Fruit fly (Drosophila melanogaster) whole organism, embryonic: Measurements from ENCODE around the gene CG16959.

Experiments used
- Abd-B ChIP-seq: fragments of 200-800 bp; sonication (Bioruptor generic); optimal IDR thresholded peaks from 2 replicates; lab custom pipeline; 2018; ENCODE audit warnings: missing biosample characterization, mild to moderate bottlenecking, missing genetic modification characterization, moderate library complexity
- Asciz ChIP-seq: fragments of 200-800 bp; sonication (Bioruptor generic); optimal IDR thresholded peaks from 2 replicates; lab custom pipeline; 2017; ENCODE audit warnings: missing biosample characterization, mild to moderate bottlenecking, missing genetic modification characterization, missing genetic modification reagents
- B-H2 ChIP-seq: fragments of 200-800 bp; sonication (Bioruptor generic); optimal IDR thresholded peaks from 2 replicates; lab custom pipeline; 2018; ENCODE audit warnings: missing biosample characterization, mild to moderate bottlenecking, missing genetic modification characterization
- CG12236 ChIP-seq: fragments of 200-800 bp; sonication (Bioruptor generic); optimal IDR thresholded peaks from 2 replicates; lab custom pipeline; 2016; ENCODE audit warnings: missing biosample characterization, missing genetic modification characterization
- CG13123 ChIP-seq: fragments of 200-800 bp; sonication (Bioruptor generic); optimal IDR thresholded peaks from 2 replicates; lab custom pipeline; 2016; ENCODE audit warnings: missing biosample characterization, missing genetic modification characterization
- CG13287 ChIP-seq: fragments of 200-800 bp; sonication (Bioruptor generic); IDR thresholded peaks from 2 replicates; pipeline ENCODE4 v1.3.6; 2022; ENCODE audit warnings: missing biosample characterization, missing genetic modification characterization; ENCODE audit not compliant: partially characterized antibody
- CG15073 ChIP-seq: fragments of 200-800 bp; sonication (Bioruptor generic); optimal IDR thresholded peaks from 2 replicates; lab custom pipeline; 2016; ENCODE audit warnings: missing biosample characterization, missing genetic modification characterization
- CG16813 ChIP-seq: fragments of 200-800 bp; sonication (Bioruptor generic); IDR thresholded peaks from 3 replicates; pipeline ENCODE4 v1.3.6; 2022; ENCODE audit warnings: missing biosample characterization, missing genetic modification characterization; ENCODE audit not compliant: partially characterized antibody
- CG17328 ChIP-seq: fragments of 200-800 bp; sonication (Bioruptor generic); IDR thresholded peaks from 2 replicates; pipeline ENCODE4 v1.3.6; 2022; ENCODE audit warnings: missing biosample characterization, missing genetic modification characterization
- CG2202 ChIP-seq: fragments of 200-800 bp; sonication (Bioruptor generic); optimal IDR thresholded peaks from 2 replicates; lab custom pipeline; 2018; ENCODE audit warnings: missing biosample characterization, mild to moderate bottlenecking, missing genetic modification characterization
- CG31365 ChIP-seq: fragments of 200-800 bp; sonication (Bioruptor generic); optimal IDR thresholded peaks from 2 replicates; lab custom pipeline; 2018; ENCODE audit warnings: missing biosample characterization, mild to moderate bottlenecking, missing genetic modification characterization
- CG31388 ChIP-seq: fragments of 200-800 bp; sonication (Bioruptor generic); optimal IDR thresholded peaks from 2 replicates; lab custom pipeline; 2016; ENCODE audit warnings: missing biosample characterization, missing genetic modification characterization
- CG3847 ChIP-seq: fragments of 200-800 bp; sonication (Bioruptor generic); IDR thresholded peaks from 2 replicates; pipeline ENCODE4 v1.3.6; 2022; ENCODE audit warnings: missing biosample characterization, missing genetic modification characterization
- CG5180 ChIP-seq: fragments of 200-800 bp; sonication (Bioruptor generic); optimal IDR thresholded peaks from 3 replicates; lab custom pipeline; 2017; ENCODE audit warnings: missing biosample characterization, missing genetic modification characterization, mild to moderate bottlenecking, moderate library complexity, missing genetic modification reagents
- CG6272 ChIP-seq: fragments of 200-800 bp; sonication (Bioruptor generic); IDR thresholded peaks from 2 replicates; pipeline ENCODE4 v1.3.6; 2022; ENCODE audit warnings: missing biosample characterization, missing genetic modification characterization
- CG6689 ChIP-seq: fragments of 200-800 bp; sonication (Bioruptor generic); IDR thresholded peaks from 2 replicates; pipeline ENCODE4 v1.3.6; 2022; ENCODE audit warnings: missing biosample characterization, missing genetic modification characterization
- CG6813 ChIP-seq: fragments of 200-800 bp; sonication (Bioruptor generic); optimal IDR thresholded peaks from 2 replicates; lab custom pipeline; 2017; ENCODE audit warnings: missing biosample characterization, missing genetic modification characterization, mild to moderate bottlenecking, moderate library complexity, missing genetic modification reagents
- CG7372 ChIP-seq: fragments of 200-800 bp; sonication (Bioruptor generic); IDR thresholded peaks from 2 replicates; pipeline ENCODE4 v1.3.6; 2022; ENCODE audit warnings: missing biosample characterization, missing genetic modification characterization
- CG7556 ChIP-seq: fragments of 200-800 bp; sonication (Bioruptor generic); optimal IDR thresholded peaks from 2 replicates; lab custom pipeline; 2017; ENCODE audit warnings: missing biosample characterization, mild to moderate bottlenecking, missing genetic modification characterization
- CG7786 ChIP-seq: fragments of 200-800 bp; sonication (Bioruptor generic); optimal IDR thresholded peaks from 2 replicates; lab custom pipeline; 2016; ENCODE audit warnings: missing biosample characterization, missing genetic modification characterization
- CG8089 ChIP-seq: fragments of 200-800 bp; sonication (Bioruptor generic); optimal IDR thresholded peaks from 3 replicates; lab custom pipeline; 2016; ENCODE audit warnings: missing biosample characterization, missing genetic modification characterization
- CG8281 ChIP-seq: fragments of 200-800 bp; sonication (Bioruptor generic); optimal IDR thresholded peaks from 2 replicates; lab custom pipeline; 2018; ENCODE audit warnings: missing biosample characterization, mild to moderate bottlenecking, missing genetic modification characterization, moderate library complexity
- Doc2 ChIP-seq: fragments of 200-800 bp; sonication (Bioruptor generic); IDR thresholded peaks from 2 replicates; pipeline ENCODE4 v1.3.6; 2022; ENCODE audit warnings: missing biosample characterization, missing genetic modification characterization
- Dref ChIP-seq: fragments of 200-800 bp; sonication (Bioruptor generic); IDR thresholded peaks from 2 replicates; pipeline ENCODE4 v1.3.6; 2022; ENCODE audit warnings: missing biosample characterization, missing genetic modification characterization
- Elba2 ChIP-seq: fragments of 200-800 bp; sonication (Bioruptor generic); optimal IDR thresholded peaks from 3 replicates; lab custom pipeline; 2016; ENCODE audit warnings: missing biosample characterization, missing genetic modification characterization
- HmgZ ChIP-seq: fragments of 200-800 bp; sonication (Bioruptor generic); optimal IDR thresholded peaks from 2 replicates; lab custom pipeline; 2018; ENCODE audit warnings: missing biosample characterization, mild to moderate bottlenecking, missing genetic modification characterization
- Hmx ChIP-seq: fragments of 200-800 bp; sonication (Bioruptor generic); optimal IDR thresholded peaks from 2 replicates; lab custom pipeline; 2016; ENCODE audit warnings: missing biosample characterization, missing genetic modification characterization
- Jarid2 ChIP-seq: fragments of 200-800 bp; sonication (Bioruptor generic); optimal IDR thresholded peaks from 3 replicates; lab custom pipeline; 2017; ENCODE audit warnings: mild to moderate bottlenecking, missing biosample characterization, missing genetic modification reagents, missing genetic modification characterization
- NfI ChIP-seq: fragments of 200-800 bp; sonication (Bioruptor generic); optimal IDR thresholded peaks from 3 replicates; lab custom pipeline; 2018; ENCODE audit warnings: missing biosample characterization, mild to moderate bottlenecking, missing genetic modification characterization, moderate library complexity
- Oli ChIP-seq: fragments of 200-800 bp; sonication (Bioruptor generic); optimal IDR thresholded peaks from 2 replicates; lab custom pipeline; 2018; ENCODE audit warnings: missing biosample characterization, mild to moderate bottlenecking, missing genetic modification characterization, moderate library complexity
- Xbp1 ChIP-seq: fragments of 200-800 bp; sonication (Bioruptor generic); optimal IDR thresholded peaks from 3 replicates; lab custom pipeline; 2016; ENCODE audit warnings: missing biosample characterization, mild to moderate bottlenecking, missing genetic modification characterization
- abd-A ChIP-seq: fragments of 200-800 bp; sonication (Bioruptor generic); optimal IDR thresholded peaks from 3 replicates; lab custom pipeline; 2019; ENCODE audit warnings: missing biosample characterization, mild to moderate bottlenecking, missing genetic modification characterization, moderate library complexity
- bab2 ChIP-seq: fragments of 200-800 bp; sonication (Bioruptor generic); optimal IDR thresholded peaks from 2 replicates; lab custom pipeline; 2016; ENCODE audit warnings: missing biosample characterization, missing genetic modification characterization
- corto ChIP-seq: fragments of 200-800 bp; sonication (Bioruptor generic); optimal IDR thresholded peaks from 2 replicates; lab custom pipeline; 2016; ENCODE audit warnings: missing biosample characterization, mild to moderate bottlenecking, missing genetic modification characterization, moderate library complexity
- croc ChIP-seq: fragments of 200-800 bp; sonication (Bioruptor generic); conservative IDR thresholded peaks from 3 replicates; pipeline ENCODE4 v1.3.6; 2022; ENCODE audit warnings: missing biosample characterization, missing genetic modification characterization
- fd102C ChIP-seq: fragments of 200-800 bp; sonication (Bioruptor generic); optimal IDR thresholded peaks from 2 replicates; lab custom pipeline; 2018; ENCODE audit warnings: missing biosample characterization, mild to moderate bottlenecking, missing genetic modification characterization, moderate library complexity
- gem ChIP-seq: fragments of 200-800 bp; sonication (Bioruptor generic); optimal IDR thresholded peaks from 2 replicates; lab custom pipeline; 2019; ENCODE audit warnings: missing biosample characterization, mild to moderate bottlenecking, missing genetic modification characterization, moderate library complexity
- jigr1 ChIP-seq: fragments of 200-800 bp; sonication (Bioruptor generic); IDR thresholded peaks from 3 replicates; pipeline ENCODE4 v1.3.6; 2022; ENCODE audit warnings: missing biosample characterization, missing genetic modification characterization
- maf-S ChIP-seq: fragments of 200-800 bp; sonication (Bioruptor generic); optimal IDR thresholded peaks from 2 replicates; lab custom pipeline; 2016; ENCODE audit warnings: missing biosample characterization, missing genetic modification characterization
- mirr ChIP-seq: fragments of 200-800 bp; sonication (Bioruptor generic); optimal IDR thresholded peaks from 3 replicates; lab custom pipeline; 2018; ENCODE audit warnings: missing biosample characterization, mild to moderate bottlenecking, missing genetic modification characterization
- mld ChIP-seq: fragments of 200-800 bp; sonication (Bioruptor generic); IDR thresholded peaks from 3 replicates; pipeline ENCODE4 v1.3.6; 2022; ENCODE audit warnings: missing biosample characterization, missing genetic modification characterization; ENCODE audit not compliant: partially characterized antibody
- nerfin-1 ChIP-seq: fragments of 200-800 bp; sonication (Bioruptor generic); optimal IDR thresholded peaks from 3 replicates; lab custom pipeline; 2019; ENCODE audit warnings: missing biosample characterization, mild to moderate bottlenecking, missing genetic modification characterization, moderate library complexity
- ranshi ChIP-seq: fragments of 200-800 bp; sonication (Bioruptor generic); IDR thresholded peaks from 2 replicates; pipeline ENCODE4 v1.3.6; 2022; ENCODE audit warnings: missing biosample characterization, missing genetic modification characterization
- sima ChIP-seq: fragments of 200-800 bp; sonication (Bioruptor generic); optimal IDR thresholded peaks from 2 replicates; lab custom pipeline; 2016; ENCODE audit warnings: missing biosample characterization, missing genetic modification characterization
- so ChIP-seq: fragments of 200-800 bp; sonication (Bioruptor generic); IDR thresholded peaks from 3 replicates; pipeline ENCODE4 v1.3.6; 2022; ENCODE audit warnings: missing biosample characterization, missing genetic modification characterization
- ssp ChIP-seq: fragments of 200-800 bp; sonication (Bioruptor generic); IDR thresholded peaks from 2 replicates; pipeline ENCODE4 v1.3.6; 2022; ENCODE audit warnings: missing biosample characterization, missing genetic modification characterization
- sug ChIP-seq: fragments of 200-800 bp; optimal IDR thresholded peaks from 2 replicates; lab custom pipeline; 2019; ENCODE audit warnings: missing biosample characterization, mild to moderate bottlenecking, missing genetic modification characterization, moderate library complexity
- tap ChIP-seq: fragments of 200-800 bp; optimal IDR thresholded peaks from 3 replicates; lab custom pipeline; 2019; ENCODE audit warnings: missing biosample characterization, mild to moderate bottlenecking, missing genetic modification characterization, moderate library complexity
- trem ChIP-seq: fragments of 200-800 bp; optimal IDR thresholded peaks from 3 replicates; lab custom pipeline; 2019; ENCODE audit warnings: missing biosample characterization, mild to moderate bottlenecking, missing genetic modification characterization, moderate library complexity
- ttk ChIP-seq: fragments of 200-800 bp; sonication (Bioruptor generic); IDR thresholded peaks from 2 replicates; pipeline ENCODE4 v2.1.2; 2022; ENCODE audit warnings: missing biosample characterization, missing genetic modification characterization
- vvl ChIP-seq: fragments of 200-800 bp; sonication (Bioruptor generic); IDR thresholded peaks from 2 replicates; pipeline ENCODE4 v1.3.6; 2022; ENCODE audit warnings: missing biosample characterization, missing genetic modification characterization

Gene CG16959

dm6 chr3L:15097878-15098520 lies 27.1 kb downstream of the CG16959 start, which contains the start of gene Ctps (continued):
- TF ChIP-seq gem (no peak), B-H2 (GFP tag; lab: Kevin White, UChicago) (no peak), Hmx (GFP tag; lab: Kevin White, UChicago) (no peak), CG6272 (no peak), CG7786 (GFP tag; lab: Kevin White, UChicago) (peak; percentile 29), CG6813 (GFP tag; lab: Kevin White, UChicago) (no peak), CG7556 (GFP tag; lab: Kevin White, UChicago) (no peak), ttk (GFP tag; lab: Robert Waterston, UW) (no peak), CG31365 (no peak), CG8281 (no peak), Oli (tag; lab: Kevin White, UChicago) (no peak), CG8089 (GFP tag; lab: Kevin White, UChicago) (no peak), CG2202 (tag; lab: Kevin White, UChicago) (no peak), jigr1 (GFP tag; lab: Robert Waterston, UW) (no peak), HmgZ (peak; percentile 25), mld (GFP tag; lab: Robert Waterston, UW) (no peak), ssp (no peak), ranshi (GFP tag; lab: Robert Waterston, UW) (no peak), croc (GFP tag; lab: Robert Waterston, UW) (no peak), abd-A (tag; lab: Kevin White, UChicago) (no peak), bab2 (no peak), CG13123 (GFP tag; lab: Kevin White, UChicago) (no peak), Elba2 (GFP tag; lab: Kevin White, UChicago) (no peak), sima (GFP tag; lab: Kevin White, UChicago) (no peak), CG6689 (GFP tag; lab: Robert Waterston, UW) (no peak), vvl (GFP tag; lab: Robert Waterston, UW) (0 out of 2 replicates have a peak, but pooled peaks have one; percentile 40), trem (tag; lab: Kevin White, UChicago) (peak; percentile 13), CG13287 (GFP tag; lab: Robert Waterston, UW) (peak; percentile 14; the same call in 1 of the 2 replicates), corto (no peak), Jarid2 (GFP tag; lab: Kevin White, UChicago) (no peak), CG17328 (GFP tag; lab: Robert Waterston, UW) (no peak), sug (no peak), mirr (GFP tag; lab: Kevin White, UChicago) (no peak), Dref (no peak), Doc2 (no peak), NfI (GFP tag; lab: Kevin White, UChicago) (peak; percentile 45), nerfin-1 (no peak), CG15073 (GFP tag; lab: Kevin White, UChicago) (no peak), fd102C (no peak), Abd-B (no peak), CG12236 (no peak), so (GFP tag; lab: Robert Waterston, UW) (no peak), Xbp1 (GFP tag; lab: Kevin White, UChicago) (no peak), CG7372 (GFP tag; lab: Robert Waterston, UW) (no peak), CG16813 (GFP tag; lab: Robert Waterston, UW) (no peak), maf-S (no peak), CG5180 (GFP tag; lab: Kevin White, UChicago) (no peak), tap (no peak), Asciz (GFP tag; lab: Kevin White, UChicago) (no peak), CG3847 (GFP tag; lab: Robert Waterston, UW) (no peak), CG31388 (no peak)
